Worm (Caenorhabditis elegans) whole organism, dauer: ENCODE measurements around the gene F44G4.3.

Source experiments
- unc-62 ChIP-seq: sonication (generic microtip); optimal IDR thresholded peaks from 2 replicates; lab custom pipeline; 2017; ENCODE audit warnings: missing biosample characterization, missing genetic modification reagents, missing genetic modification characterization

Gene F44G4.3

DNA sequence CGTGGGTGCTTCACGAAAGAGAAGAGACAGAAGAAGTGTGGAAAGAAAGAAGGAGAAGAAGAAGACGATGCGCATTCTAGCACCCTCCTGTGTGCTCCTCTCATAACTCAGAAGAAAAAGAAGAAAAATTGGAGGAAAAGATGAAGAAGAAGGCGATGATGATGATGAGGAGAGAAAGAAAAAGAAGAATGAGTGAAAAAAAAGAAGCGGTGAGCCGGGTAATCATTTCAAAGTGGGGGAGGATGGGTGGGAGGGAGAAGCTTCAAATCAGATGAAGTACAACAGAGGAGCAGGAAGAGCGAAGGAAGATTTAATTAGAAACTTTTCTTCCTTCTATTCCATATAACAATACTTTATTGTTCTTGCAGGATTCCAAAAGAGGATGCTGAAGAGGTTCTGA lies 13.2 kb upstream of the F44G4.3 start:
- TF ChIP-seq unc-62 (GFP tag; lab: Kevin White, UChicago) = no peak

DNA sequence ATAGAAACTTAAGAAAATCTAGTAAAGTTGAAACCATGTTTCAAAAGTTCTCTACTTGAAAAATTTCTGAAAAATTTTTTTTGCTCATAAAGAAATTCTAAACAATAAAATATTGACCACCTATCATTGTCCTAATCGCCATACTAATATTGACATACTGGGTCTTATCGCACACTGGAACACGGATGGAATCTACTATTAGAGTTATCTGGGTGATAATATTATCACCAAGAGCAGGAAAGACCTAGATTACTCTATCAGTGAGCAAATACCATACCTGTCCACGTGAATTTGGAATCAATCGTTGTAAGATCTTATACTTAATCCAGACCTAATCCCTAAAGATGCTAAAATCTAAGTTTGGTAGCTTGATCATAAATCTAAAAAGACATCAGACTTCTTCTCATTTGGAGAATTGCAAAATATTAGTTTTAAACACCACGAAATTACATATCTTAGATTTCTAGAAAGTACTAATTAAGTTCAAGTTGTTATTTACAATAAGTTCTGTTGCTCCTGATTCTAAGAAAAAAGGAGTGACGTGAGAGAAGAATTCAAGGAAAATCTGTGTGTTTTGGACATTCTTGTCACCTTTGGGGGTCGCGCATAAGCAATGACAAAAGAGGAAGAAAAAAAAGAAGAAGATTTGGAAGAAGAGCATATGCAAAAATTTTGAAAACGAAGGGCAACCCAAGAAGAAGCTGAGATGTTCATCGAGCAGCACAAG lies 12.7 kb upstream of the F44G4.3 start:
- TF ChIP-seq unc-62 (GFP tag; lab: Kevin White, UChicago) = no peak

DNA sequence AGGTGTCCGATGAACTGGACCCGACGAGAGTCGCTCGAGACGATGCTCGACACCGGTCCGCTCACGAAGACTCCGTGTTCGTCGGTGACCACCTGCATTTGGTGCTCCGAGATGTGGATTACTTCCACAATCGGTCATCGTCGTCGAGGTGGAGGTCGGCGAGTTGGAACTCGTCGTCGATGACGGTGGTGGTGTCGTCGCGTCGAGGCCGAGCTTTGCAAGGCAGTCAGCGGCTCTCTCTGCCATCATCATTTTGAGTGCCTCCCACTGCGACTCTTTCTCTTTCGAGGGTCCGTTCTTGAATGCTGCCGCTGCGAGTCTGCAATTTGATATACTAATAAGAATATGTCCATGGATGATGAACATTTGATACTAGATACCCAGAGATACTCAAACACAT lies 10.3 kb upstream of the F44G4.3 start:
- no peak for TF ChIP-seq unc-62 (GFP tag; lab: Kevin White, UChicago)

DNA sequence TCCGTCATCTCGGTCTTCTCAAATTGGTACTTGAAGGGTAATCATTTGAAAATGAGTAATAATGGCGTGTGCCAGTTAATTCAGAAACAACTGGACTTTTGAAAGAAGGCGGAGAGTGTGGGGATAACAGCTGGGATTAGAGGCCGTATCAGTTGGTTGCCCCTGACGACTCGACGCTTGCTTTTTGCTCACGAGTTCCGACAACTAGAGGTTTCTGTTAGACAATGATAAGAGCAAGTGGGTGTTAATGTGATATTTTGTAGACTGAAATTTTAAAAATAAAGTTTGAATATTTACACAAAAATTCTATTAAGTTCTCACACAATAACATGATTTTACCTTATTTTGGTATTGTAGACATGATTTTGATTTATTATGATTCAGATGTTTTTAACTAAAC lies 7.6 kb upstream of the F44G4.3 start, which contains the start of gene F44G4.7:
TSS of gene F44G4.7 (minus strand) at position 101 of the 400 bp plus-strand sequence.
- no peak for TF ChIP-seq unc-62 (GFP tag; lab: Kevin White, UChicago)

DNA sequence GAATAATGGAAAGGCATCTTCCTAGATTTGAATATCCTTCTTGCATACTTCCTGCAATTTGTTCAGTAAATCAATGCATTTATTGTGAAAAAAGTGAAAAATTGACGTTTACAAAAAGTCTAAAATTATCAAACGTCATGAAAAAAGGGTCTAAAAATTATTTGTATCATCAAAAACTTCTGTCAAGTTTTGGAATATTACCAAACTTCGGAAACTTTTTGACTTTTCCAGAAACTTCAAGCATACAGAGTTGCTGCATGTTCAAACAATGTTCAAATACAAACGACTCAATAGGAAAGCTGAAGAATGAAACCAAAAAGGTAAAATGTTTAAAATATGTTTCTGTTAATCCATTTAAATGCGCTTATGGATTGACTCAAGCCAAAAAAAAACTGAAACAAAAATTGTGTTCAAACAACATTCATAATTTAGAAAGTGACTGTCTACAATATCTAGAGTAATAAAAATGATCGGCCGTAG lies 4.3 kb upstream of the F44G4.3 start, which contains the start of gene F44G4.6:
TSS of gene F44G4.6 (minus strand) at position 51 of the 480 bp plus-strand sequence.
- no peak for TF ChIP-seq unc-62 (GFP tag; lab: Kevin White, UChicago)

DNA sequence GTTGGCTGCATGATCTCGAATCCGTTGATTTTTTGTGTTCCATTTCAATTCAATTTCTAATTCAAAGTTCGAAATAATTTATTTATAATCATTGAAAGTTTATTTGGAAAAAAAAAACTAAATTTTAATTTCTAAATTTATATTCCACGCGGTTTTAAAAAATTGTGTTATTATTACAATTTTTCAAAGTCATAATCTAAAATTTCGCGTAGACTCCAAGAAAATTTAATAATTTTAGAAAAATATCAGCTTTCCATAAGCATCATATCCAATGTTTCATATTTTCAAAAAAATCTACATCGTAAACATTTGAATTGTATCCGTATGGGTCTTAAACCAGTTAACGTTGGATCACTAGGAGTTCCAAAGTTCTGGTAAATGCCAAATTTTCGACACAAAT lies 2.9 kb upstream of the F44G4.3 start, which contains the start of gene F44G4.5:
TSS of gene F44G4.5 (minus strand) at position 101 of the 400 bp plus-strand sequence.
- no peak for TF ChIP-seq unc-62 (GFP tag; lab: Kevin White, UChicago)

DNA sequence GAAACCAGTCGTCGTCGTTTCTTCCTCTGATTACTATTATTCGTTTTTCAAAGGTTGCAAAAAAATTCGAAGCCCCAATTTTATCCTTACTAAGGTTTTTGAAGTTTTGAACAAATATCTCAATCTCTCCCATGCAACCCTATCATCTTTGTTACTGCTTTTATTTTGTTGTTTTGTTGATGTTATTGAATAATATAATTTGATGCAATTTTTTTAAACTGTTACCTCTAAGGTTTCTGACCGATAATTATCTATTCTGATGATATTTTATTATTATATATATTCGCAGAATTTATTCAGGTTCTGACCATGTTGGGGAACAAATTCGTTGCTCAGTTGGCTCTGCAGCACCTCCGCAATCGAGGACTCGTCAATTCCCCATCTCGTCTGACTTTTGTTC lies 1.4 kb downstream of the F44G4.3 start, which contains the start of gene ndub-2:
TSS of gene ndub-2 (plus strand) at position 301 of the 400 bp plus-strand sequence.
- TF ChIP-seq unc-62 (GFP tag; lab: Kevin White, UChicago) = no peak

DNA sequence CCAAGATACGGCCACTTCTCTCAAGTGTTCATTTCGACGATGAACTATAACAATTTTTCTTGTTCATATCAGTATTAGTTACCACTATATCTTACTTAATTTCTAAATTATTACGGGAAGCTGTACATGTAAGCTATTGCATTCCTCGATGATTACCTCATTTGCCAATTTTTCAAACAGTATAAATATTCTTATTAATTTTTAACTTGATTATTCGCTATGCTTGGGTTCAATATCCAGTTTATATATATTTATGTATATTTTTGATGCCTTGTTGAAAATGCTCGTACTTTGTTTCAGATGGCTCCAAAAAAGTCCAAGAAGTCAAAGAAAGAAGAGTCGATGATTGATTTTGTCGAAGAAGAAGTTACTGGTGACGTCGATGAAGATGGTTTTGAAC lies 3.1 kb downstream of the F44G4.3 start, which contains the start of gene F44G4.1:
TSS of gene F44G4.1 (plus strand) at position 301 of the 400 bp plus-strand sequence.
- TF ChIP-seq unc-62 (GFP tag; lab: Kevin White, UChicago) = no peak

DNA sequence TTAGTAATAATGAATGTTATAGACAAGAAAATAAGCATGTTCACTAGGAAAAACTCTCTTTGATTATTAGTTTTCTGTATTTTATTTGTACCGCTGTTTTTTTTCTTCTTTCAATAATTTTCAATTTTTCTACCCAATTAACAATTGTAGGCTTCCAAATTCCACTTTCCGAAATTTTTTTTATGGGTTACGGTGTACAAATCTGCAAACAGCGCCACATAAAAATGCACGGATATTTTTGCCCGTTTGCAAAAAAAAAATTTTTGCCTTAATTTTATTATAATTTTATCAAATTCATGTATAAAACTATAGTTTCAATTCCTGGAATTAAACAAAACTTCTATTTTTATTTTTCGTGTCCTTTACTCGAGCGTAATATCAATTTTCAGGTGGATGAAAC lies 4.7 kb downstream of the F44G4.3 start, which contains the start of gene ooc-5:
TSS of gene ooc-5 (plus strand) at position 381 of the 400 bp plus-strand sequence.
- TF ChIP-seq unc-62 (GFP tag; lab: Kevin White, UChicago) = no peak

DNA sequence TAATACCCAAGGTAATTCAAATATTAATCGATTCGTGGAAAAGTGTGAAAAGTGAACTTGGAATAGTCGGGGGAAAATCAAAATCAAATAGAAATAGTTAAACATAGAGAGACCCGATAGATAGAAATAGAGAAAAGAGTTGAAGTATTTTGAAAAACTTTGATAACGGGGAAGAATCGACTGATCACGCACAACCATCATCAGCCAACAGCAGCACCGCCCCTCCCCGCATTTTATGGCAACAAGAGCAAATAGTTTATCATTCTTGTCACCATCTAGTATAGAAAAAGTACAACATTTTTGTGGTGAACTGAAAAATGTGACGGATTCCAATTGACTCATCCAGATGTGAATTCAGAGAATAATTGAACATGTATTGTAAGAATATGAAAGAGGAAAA lies 5.9 kb downstream of the F44G4.3 start:
- TF ChIP-seq unc-62 (GFP tag; lab: Kevin White, UChicago) = no peak

DNA sequence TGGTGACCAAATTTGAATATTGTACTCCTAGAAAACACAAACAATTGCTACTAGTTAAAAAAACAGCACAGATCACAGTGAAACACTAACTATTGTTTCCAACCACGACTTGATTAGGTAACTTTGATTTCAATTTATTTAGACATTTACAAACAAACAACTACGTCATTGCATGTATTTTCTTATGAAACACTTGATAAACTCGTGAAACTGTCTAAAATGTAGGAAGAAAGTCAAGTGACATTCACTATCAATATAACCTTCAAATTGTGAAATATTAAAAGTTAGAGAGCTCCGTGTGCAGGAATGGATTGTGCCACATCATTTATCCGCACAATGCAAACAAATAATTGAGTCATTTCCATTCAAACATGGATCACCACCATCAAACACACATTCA lies 7.2 kb downstream of the F44G4.3 start:
- no peak for TF ChIP-seq unc-62 (GFP tag; lab: Kevin White, UChicago)

DNA sequence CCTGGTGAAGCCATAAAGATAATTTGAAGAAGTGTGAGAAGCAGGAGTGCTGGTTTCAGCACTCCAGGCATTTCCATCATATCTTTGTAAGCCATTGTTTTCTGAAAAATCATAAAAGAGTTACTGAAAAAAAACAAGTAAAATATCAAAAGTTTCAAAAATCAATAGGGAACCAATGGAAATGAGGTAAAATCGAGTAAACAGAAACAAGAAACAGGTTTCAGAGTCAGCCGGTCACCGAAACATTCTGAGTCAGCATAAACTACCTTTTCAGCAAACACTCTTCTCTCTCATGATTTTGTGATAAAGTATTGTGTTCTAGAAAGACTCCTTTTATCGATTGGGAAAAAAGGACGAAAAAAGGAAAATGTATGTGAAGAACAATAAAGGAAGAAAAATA lies 8.0 kb downstream of the F44G4.3 start, which contains the start of gene C18E9.9:
TSS of gene C18E9.9 (minus strand) at position 101 of the 400 bp plus-strand sequence.
- no peak for TF ChIP-seq unc-62 (GFP tag; lab: Kevin White, UChicago)

DNA sequence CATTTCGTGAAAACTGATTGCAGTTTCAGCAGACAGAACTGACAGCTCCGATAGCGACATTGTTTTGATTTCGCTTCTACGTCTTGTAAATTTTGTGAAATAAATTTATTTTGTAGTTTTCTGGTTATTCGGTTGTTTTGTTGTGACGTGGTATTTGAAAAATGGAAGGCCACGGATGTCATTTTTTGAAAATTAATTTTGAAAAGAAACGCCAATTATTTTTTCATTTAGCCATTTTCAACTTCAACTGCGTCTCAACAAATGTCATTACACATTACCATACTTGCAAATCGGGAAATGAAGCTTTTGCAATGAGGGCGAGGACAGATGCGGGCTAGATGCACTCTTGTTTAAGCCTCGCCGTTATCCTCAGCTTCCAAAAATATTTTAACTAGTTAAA lies 9.5 kb downstream of the F44G4.3 start, which contains the start of gene C18E9.8:
TSS of gene C18E9.8 (minus strand) at position 101 of the 400 bp plus-strand sequence.
- TF ChIP-seq unc-62 (GFP tag; lab: Kevin White, UChicago) = no peak

DNA sequence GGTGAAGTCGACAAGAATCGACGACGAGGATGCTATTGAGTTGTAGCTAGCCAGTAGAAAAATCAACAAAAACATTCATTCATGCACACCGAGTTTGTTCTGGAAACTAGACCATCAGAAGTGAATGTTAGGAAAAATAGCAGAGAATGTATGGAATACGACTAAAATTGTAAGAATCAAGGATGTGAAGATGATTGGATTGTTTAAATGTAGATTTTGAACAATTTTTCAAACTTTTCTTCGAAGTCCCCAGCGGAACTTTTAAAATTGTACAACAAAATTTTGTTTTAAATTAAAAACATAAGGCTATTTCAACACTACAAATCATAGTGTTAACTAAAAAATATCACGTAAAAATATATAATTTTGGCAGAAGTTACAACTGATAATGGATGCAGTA lies 14.8 kb downstream of the F44G4.3 start, which contains the start of gene C18E9.7:
TSS of gene C18E9.7 (minus strand) at position 101 of the 400 bp plus-strand sequence.
- TF ChIP-seq unc-62 (GFP tag; lab: Kevin White, UChicago) = no peak

DNA sequence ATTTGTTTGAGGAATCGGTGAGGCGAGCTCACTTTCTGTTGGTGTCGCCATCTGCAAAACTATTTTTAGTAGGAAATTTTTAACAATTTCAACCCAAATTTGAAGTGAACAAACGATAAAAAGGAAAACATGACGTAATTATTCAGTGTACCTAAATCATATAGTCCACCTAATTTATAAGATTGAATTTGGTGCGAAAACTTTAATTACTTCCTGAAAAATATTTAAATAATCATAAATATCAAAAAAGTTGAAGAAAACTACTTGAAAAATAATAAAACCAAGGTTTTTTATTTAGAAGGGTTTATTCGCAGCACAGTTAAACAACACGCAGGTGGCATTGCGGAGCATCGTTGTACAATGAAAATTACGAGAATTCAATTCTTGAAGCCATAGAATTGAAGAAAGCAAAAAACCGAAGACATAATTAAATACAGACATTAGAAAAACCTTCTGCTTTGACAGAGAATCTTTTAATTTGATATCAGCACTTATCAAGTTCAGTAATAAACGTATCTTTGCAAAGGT lies 23.9 kb downstream of the F44G4.3 start, which contains the start of gene tomm-40:
TSS of gene tomm-40 (minus strand) at position 51 of the 528 bp plus-strand sequence.
- TF ChIP-seq unc-62 (GFP tag; lab: Kevin White, UChicago) = no peak
